Worm (Caenorhabditis elegans) whole organism, L1 larva: Measurements from ENCODE around the gene Y57G7A.6.

ENCODE experiments used
- C34B4.2 ChIP-seq: sonication (generic microtip); optimal IDR thresholded peaks from 2 replicates; lab custom pipeline; 2017; ENCODE audit warnings: mild to moderate bottlenecking, missing genetic modification characterization, missing compliant biosample characterization
- Y116A8C.19 ChIP-seq: sonication (generic microtip); optimal IDR thresholded peaks from 2 replicates; lab custom pipeline; 2016; ENCODE audit warnings: missing compliant biosample characterization, missing genetic modification characterization, borderline replicate concordance
- aha-1 ChIP-seq: fragments of 150-350 bp; optimal IDR thresholded peaks from 2 replicates; lab custom pipeline; 2014; ENCODE audit warnings: missing biosample characterization, missing genetic modification characterization
- aly-2 ChIP-seq: fragments of 150-350 bp; optimal IDR thresholded peaks from 2 replicates; lab custom pipeline; 2014; ENCODE audit warnings: missing biosample characterization, missing genetic modification characterization
- ama-1 ChIP-seq: fragments of 150-350 bp; optimal IDR thresholded peaks from 2 replicates; lab custom pipeline; 2014
- blmp-1 ChIP-seq: fragments of 150-350 bp; optimal IDR thresholded peaks from 2 replicates; lab custom pipeline; 2014; ENCODE audit warnings: missing biosample characterization, missing genetic modification characterization
- ceh-63 ChIP-seq: fragments of 200-800 bp; sonication (Bioruptor generic); optimal IDR thresholded peaks from 2 replicates; lab custom pipeline; 2018; ENCODE audit warnings: mild to moderate bottlenecking, missing genetic modification characterization, missing compliant biosample characterization
- ceh-8 ChIP-seq: fragments of 200-800 bp; sonication (Bioruptor generic); optimal IDR thresholded peaks from 2 replicates; lab custom pipeline; 2018; ENCODE audit warnings: mild to moderate bottlenecking, missing genetic modification characterization, moderate library complexity, missing compliant biosample characterization
- ceh-82 ChIP-seq, 3 experiments: fragments of 150-350 bp in 1 of 3; sonication (generic microtip) in 2 of 3; optimal IDR thresholded peaks; 2 replicates each; lab custom pipeline; 2014 to 2017; ENCODE audit warnings: missing biosample characterization in 3 of 3, missing genetic modification characterization in 3 of 3
- ceh-88 ChIP-seq: fragments of 200-800 bp; sonication (Bioruptor generic); IDR thresholded peaks from 2 replicates; pipeline ENCODE4 v1.3.6; 2022; ENCODE audit warnings: missing genetic modification characterization, missing compliant biosample characterization
- ceh-90 ChIP-seq: sonication (generic microtip); optimal IDR thresholded peaks from 2 replicates; lab custom pipeline; 2016; ENCODE audit warnings: missing genetic modification characterization, missing compliant biosample characterization
- dpl-1 ChIP-seq, 3 experiments: fragments of 150-350 bp in 2 of 3; sonication (generic microtip) in 1 of 3; optimal IDR thresholded peaks; 2 replicates each; lab custom pipeline; 2014 to 2017; ENCODE audit warnings: missing biosample characterization in 3 of 3, missing genetic modification characterization in 3 of 3, missing genetic modification reagents in 3 of 3
- efl-1 ChIP-seq, 4 experiments: fragments of 150-350 bp; optimal IDR thresholded peaks in 3 of 4; peaks in 1 of 4; 1 replicate in 1 of 4; 2 replicates in 3 of 4; lab custom pipeline; 2014; ENCODE audit warnings: missing biosample characterization in 2 of 4, missing genetic modification characterization in 2 of 4, missing genetic modification reagents in 2 of 4
- egl-27 ChIP-seq, 2 experiments: fragments of 150-350 bp in 1 of 2; sonication (generic microtip); optimal IDR thresholded peaks; 3 replicates each; lab custom pipeline; 2017 to 2018; ENCODE audit warnings: missing biosample characterization in 2 of 2, missing genetic modification characterization in 2 of 2, missing genetic modification reagents in 2 of 2
- elt-3 ChIP-seq, 6 experiments: fragments of 150-350 bp in 1 of 6; sonication (generic microtip); optimal IDR thresholded peaks; 2 replicates each; lab custom pipeline; 2017 to 2018; ENCODE audit warnings: missing biosample characterization in 6 of 6, missing genetic modification characterization in 6 of 6, inconsistent platforms in 1 of 6
- ets-5 ChIP-seq: fragments of 200-800 bp; sonication (Bioruptor generic); IDR thresholded peaks from 2 replicates; pipeline ENCODE4 v1.3.6; 2022; ENCODE audit warnings: missing genetic modification characterization, missing compliant biosample characterization
- fkh-10 ChIP-seq: sonication (generic microtip); optimal IDR thresholded peaks from 2 replicates; lab custom pipeline; 2017; ENCODE audit warnings: missing biosample characterization, missing genetic modification reagents, missing genetic modification characterization
- hlh-17 ChIP-seq: fragments of 200-800 bp; sonication (Bioruptor generic); optimal IDR thresholded peaks from 2 replicates; lab custom pipeline; 2018; ENCODE audit warnings: missing genetic modification characterization, mild to moderate bottlenecking, missing compliant biosample characterization, moderate library complexity, borderline replicate concordance
- irx-1 ChIP-seq: sonication (generic microtip); optimal IDR thresholded peaks from 2 replicates; lab custom pipeline; 2016; ENCODE audit warnings: missing genetic modification characterization, missing compliant biosample characterization
- lin-13 ChIP-seq: fragments of 150-350 bp; optimal IDR thresholded peaks from 2 replicates; lab custom pipeline; 2014; ENCODE audit warnings: missing biosample characterization, missing genetic modification reagents, missing genetic modification characterization
- lin-39 ChIP-seq: fragments of 150-350 bp; optimal IDR thresholded peaks from 2 replicates; lab custom pipeline; 2014; ENCODE audit warnings: missing biosample characterization, missing genetic modification reagents, missing genetic modification characterization
- mab-9 ChIP-seq: fragments of 200-800 bp; sonication (Bioruptor generic); IDR thresholded peaks from 2 replicates; pipeline ENCODE4 v1.3.6; 2022; ENCODE audit warnings: missing genetic modification reagents, missing genetic modification characterization, missing compliant biosample characterization
- mef-2 ChIP-seq: fragments of 150-350 bp; optimal IDR thresholded peaks from 2 replicates; lab custom pipeline; 2014; ENCODE audit warnings: missing biosample characterization, missing genetic modification characterization
- nhr-20 ChIP-seq: sonication (generic microtip); optimal IDR thresholded peaks from 2 replicates; lab custom pipeline; 2016; ENCODE audit warnings: mild to moderate bottlenecking, missing genetic modification characterization, missing compliant biosample characterization
- nhr-237 ChIP-seq: fragments of 150-350 bp; optimal IDR thresholded peaks from 2 replicates; lab custom pipeline; 2014; ENCODE audit warnings: missing biosample characterization, missing genetic modification characterization
- nhr-28 ChIP-seq: fragments of 150-350 bp; optimal IDR thresholded peaks from 2 replicates; lab custom pipeline; 2014; ENCODE audit warnings: missing biosample characterization, missing genetic modification characterization
- nhr-47 ChIP-seq: sonication (generic microtip); optimal IDR thresholded peaks from 2 replicates; lab custom pipeline; 2016; ENCODE audit warnings: mild to moderate bottlenecking, missing genetic modification characterization, moderate library complexity, missing compliant biosample characterization
- nhr-71 ChIP-seq: sonication (generic microtip); optimal IDR thresholded peaks from 2 replicates; lab custom pipeline; 2016; ENCODE audit warnings: mild to moderate bottlenecking, missing genetic modification characterization, moderate library complexity, missing compliant biosample characterization
- nhr-85 ChIP-seq: sonication (generic microtip); peaks from one replicate; lab custom pipeline; 2016; ENCODE audit warnings: missing genetic modification characterization, inconsistent platforms, missing compliant biosample characterization
- nhr-90 ChIP-seq: sonication (generic microtip); optimal IDR thresholded peaks from 2 replicates; lab custom pipeline; 2016; ENCODE audit warnings: mild to moderate bottlenecking, missing genetic modification characterization, missing compliant biosample characterization; ENCODE audit not compliant: poor library complexity
- pqm-1 ChIP-seq: sonication (generic microtip); optimal IDR thresholded peaks from 3 replicates; lab custom pipeline; 2017; ENCODE audit warnings: missing biosample characterization, missing genetic modification characterization
- rnt-1 ChIP-seq: sonication (generic microtip); optimal IDR thresholded peaks from 2 replicates; lab custom pipeline; 2016; ENCODE audit warnings: mild to moderate bottlenecking, missing genetic modification characterization, moderate library complexity, missing compliant biosample characterization
- skn-1 ChIP-seq: fragments of 150-350 bp; optimal IDR thresholded peaks from 2 replicates; lab custom pipeline; 2014; ENCODE audit warnings: missing biosample characterization, missing genetic modification characterization
- snpc-4 ChIP-seq: fragments of 150-350 bp; optimal IDR thresholded peaks from 2 replicates; lab custom pipeline; 2014; ENCODE audit warnings: missing biosample characterization, missing genetic modification characterization
- snu-23 ChIP-seq: sonication (generic microtip); optimal IDR thresholded peaks from 2 replicates; lab custom pipeline; 2016; ENCODE audit warnings: missing genetic modification characterization, missing compliant biosample characterization
- tlp-1 ChIP-seq: fragments of 150-350 bp; optimal IDR thresholded peaks from 2 replicates; lab custom pipeline; 2014; ENCODE audit warnings: missing biosample characterization, missing genetic modification characterization
- unc-62 ChIP-seq: fragments of 150-350 bp; optimal IDR thresholded peaks from 2 replicates; lab custom pipeline; 2014; ENCODE audit warnings: missing biosample characterization, missing genetic modification reagents, missing genetic modification characterization
- unc-86 ChIP-seq: sonication (generic microtip); optimal IDR thresholded peaks from 2 replicates; lab custom pipeline; 2016; ENCODE audit warnings: missing genetic modification characterization, missing compliant biosample characterization
- vab-15 ChIP-seq: sonication (generic microtip); optimal IDR thresholded peaks from 2 replicates; lab custom pipeline; 2017; ENCODE audit warnings: missing genotype, mild to moderate bottlenecking, missing genetic modification characterization, missing compliant biosample characterization
- xbp-1 ChIP-seq: sonication (generic microtip); optimal IDR thresholded peaks from 2 replicates; lab custom pipeline; 2016; ENCODE audit warnings: missing genetic modification characterization, missing compliant biosample characterization
- ztf-4 ChIP-seq: fragments of 150-350 bp; optimal IDR thresholded peaks from 2 replicates; lab custom pipeline; 2014; ENCODE audit warnings: missing biosample characterization, missing genetic modification characterization

Y57G7A.6 gene

DNA sequence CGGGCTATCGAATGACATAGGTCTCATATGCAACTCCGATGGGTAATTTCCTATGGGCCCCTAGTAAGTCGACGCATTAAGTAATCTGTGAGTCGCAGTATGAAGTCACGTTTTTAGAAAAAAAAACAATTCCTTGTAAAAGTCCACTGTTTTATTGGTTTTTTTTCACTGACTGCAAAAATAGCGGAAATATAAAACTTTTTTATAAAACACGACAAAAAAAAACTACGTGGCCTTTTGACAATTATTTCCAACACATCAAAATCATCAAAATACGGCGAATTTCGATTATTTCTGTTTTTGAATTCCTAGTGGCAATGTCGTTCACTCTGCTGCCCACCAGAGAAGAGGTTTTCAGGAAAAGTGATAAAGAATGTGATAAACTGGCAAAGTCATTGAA, 26.8 kb downstream of the Y57G7A.6 start, which contains the start of gene clpr-2:
clpr-2 (plus strand) TSS at position 301 of the 400 bp plus-strand sequence.
- no peak for TF ChIP-seq aly-2 (tag; lab: Kevin White, UChicago)
- TF ChIP-seq ceh-90 (tag; lab: Kevin White, UChicago): no peak
- no peak for TF ChIP-seq nhr-20 (tag; lab: Kevin White, UChicago)
- TF ChIP-seq elt-3 (tag; optimal IDR thresholded peaks at IDR 0.05; lab: Kevin White, UChicago): no peak
- no peak for TF ChIP-seq nhr-90
- TF ChIP-seq unc-62: no peak
- TF ChIP-seq nhr-71 (tag; lab: Kevin White, UChicago): no peak
- TF ChIP-seq vab-15 (tag; lab: Kevin White, UChicago): no peak
- TF ChIP-seq dpl-1 (GFP tag; optimal IDR thresholded peaks at IDR 0.05; lab: Kevin White, UChicago): no peak
- no peak for TF ChIP-seq lin-13 (GFP tag; lab: Kevin White, UChicago)
- no peak for TF ChIP-seq hlh-17 (GFP tag; lab: Kevin White, UChicago)
- TF ChIP-seq lin-39: no peak
- no peak for TF ChIP-seq irx-1 (tag; lab: Kevin White, UChicago)
- TF ChIP-seq ceh-88 (GFP tag; lab: Robert Waterston, UW): no peak
- TF ChIP-seq unc-86 (tag; lab: Kevin White, UChicago): no peak
- TF ChIP-seq egl-27 (tag; optimal IDR thresholded peaks at IDR 0.05; lab: Kevin White, UChicago): no peak
- TF ChIP-seq skn-1 (tag; lab: Kevin White, UChicago): no peak
- no peak for TF ChIP-seq efl-1 (optimal IDR thresholded peaks at IDR 0.05; lab: Kevin White, UChicago)
- TF ChIP-seq efl-1 (GFP tag; optimal IDR thresholded peaks at IDR 0.05 in 1 of 2; lab: Kevin White, UChicago): no peak

DNA sequence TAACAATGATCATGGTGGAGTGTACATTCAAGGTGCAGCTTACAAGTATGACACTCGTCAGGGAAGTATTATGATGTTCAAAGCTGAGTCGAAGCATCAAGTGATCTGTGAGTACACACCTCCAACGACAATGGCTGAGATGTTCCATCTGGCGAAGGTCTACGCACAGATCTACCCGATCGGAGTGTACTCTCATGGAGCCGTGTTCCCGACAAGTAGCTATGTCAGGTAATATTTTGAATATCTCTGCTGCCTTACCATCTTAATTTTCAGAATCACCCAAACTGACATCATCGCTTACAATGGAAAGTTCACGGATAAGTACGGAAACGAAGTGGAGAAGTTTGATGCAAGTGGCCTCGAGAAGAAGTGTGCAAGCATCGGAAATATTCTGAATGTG, 28.7 kb downstream of the Y57G7A.6 start:
- TF ChIP-seq snu-23 (GFP tag; lab: Kevin White, UChicago) (no peak), xbp-1 (tag; lab: Kevin White, UChicago) (no peak), fkh-10 (GFP tag; lab: Kevin White, UChicago) (no peak), Y116A8C.19 (tag; lab: Kevin White, UChicago) (no peak), ceh-8 (no peak), nhr-28 (tag; lab: Kevin White, UChicago) (no peak), ama-1 (no peak), nhr-47 (tag; lab: Kevin White, UChicago) (no peak)
- TF ChIP-seq, all 84 proteins: peak for 0

DNA sequence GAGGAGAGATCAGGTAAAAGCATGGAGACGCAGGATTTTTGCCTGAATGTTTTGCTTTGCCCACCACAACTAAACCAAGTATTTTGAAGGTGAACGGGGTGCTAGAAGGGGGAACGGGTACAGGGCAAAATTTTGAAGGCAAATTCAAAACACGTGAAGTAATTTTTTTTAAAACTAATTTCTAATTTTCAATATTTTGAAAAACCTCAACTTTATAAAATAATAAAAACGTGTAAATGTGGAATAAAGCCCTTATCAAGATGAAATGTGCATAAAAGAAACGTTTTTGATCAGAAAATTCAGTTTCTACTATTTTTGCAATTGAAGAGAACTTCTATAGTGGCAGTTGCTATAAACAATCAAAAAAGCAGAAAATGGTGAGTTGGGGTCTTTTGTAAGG, 29.8 kb downstream of the Y57G7A.6 start, which contains the start of gene clec-119:
clec-119 (plus strand) TSS at position 301 of the 400 bp plus-strand sequence.
- TF ChIP-seq nhr-28 (tag; lab: Kevin White, UChicago): no peak
- no peak for TF ChIP-seq lin-39
- TF ChIP-seq xbp-1 (tag; lab: Kevin White, UChicago): no peak
- TF ChIP-seq snu-23 (GFP tag; lab: Kevin White, UChicago): no peak
- no peak for TF ChIP-seq aha-1 (tag; lab: Kevin White, UChicago)
- no peak for TF ChIP-seq ceh-82 (tag; optimal IDR thresholded peaks at IDR 0.05; lab: Kevin White, UChicago)
- no peak for TF ChIP-seq nhr-85 (tag; lab: Kevin White, UChicago)
- no peak for TF ChIP-seq ets-5
- TF ChIP-seq tlp-1 (tag; lab: Kevin White, UChicago): no peak
- TF ChIP-seq nhr-237: no peak
- no peak for TF ChIP-seq snpc-4 (tag; lab: Kevin White, UChicago)
- no peak for TF ChIP-seq pqm-1 (tag; lab: Kevin White, UChicago)
- no peak for TF ChIP-seq unc-86 (tag; lab: Kevin White, UChicago)
- no peak for TF ChIP-seq blmp-1 (tag; lab: Kevin White, UChicago)
- TF ChIP-seq mab-9 (GFP tag; lab: Robert Waterston, UW): no peak
- no peak for TF ChIP-seq ztf-4

DNA sequence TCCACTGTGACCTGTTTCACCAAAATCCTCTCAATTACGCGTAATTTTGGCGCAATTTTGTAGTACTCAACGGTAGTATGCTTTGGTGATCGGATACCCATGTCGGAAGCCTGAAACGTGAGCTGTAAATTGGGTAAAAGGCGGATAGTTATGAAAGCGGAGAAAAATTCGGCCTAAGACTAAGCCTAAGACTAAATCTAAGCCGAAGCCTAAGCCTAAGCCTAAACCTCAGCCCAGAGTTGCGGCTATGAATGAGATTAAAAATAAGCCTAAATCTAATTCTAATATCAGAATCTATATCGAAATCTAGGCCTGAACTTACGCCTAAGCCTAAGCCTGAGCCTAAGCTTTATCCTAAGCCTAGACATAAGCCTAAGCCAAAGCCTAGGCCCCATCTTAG, 33.2 kb downstream of the Y57G7A.6 start, which contains the start of gene lin-42:
lin-42 (minus strand) TSS at position 101 of the 400 bp plus-strand sequence.
- no peak for TF ChIP-seq ztf-4
- TF ChIP-seq C34B4.2 (tag; lab: Kevin White, UChicago): no peak
- no peak for TF ChIP-seq egl-27 (tag; optimal IDR thresholded peaks at IDR 0.05; lab: Kevin White, UChicago)
- no peak for TF ChIP-seq mef-2 (tag; lab: Kevin White, UChicago)
- TF ChIP-seq rnt-1 (tag; lab: Kevin White, UChicago): no peak
- TF ChIP-seq ceh-63: no peak
- TF ChIP-seq ceh-88 (GFP tag; lab: Robert Waterston, UW): no peak
- no peak for TF ChIP-seq elt-3 (tag; optimal IDR thresholded peaks at IDR 0.05; lab: Kevin White, UChicago)
- TF ChIP-seq aly-2 (tag; lab: Kevin White, UChicago): no peak
